Worm (Caenorhabditis elegans) whole organism, midembryonic: Measurements from ENCODE around the gene gcy-22.

ENCODE experiments used
- T22C8.4 ChIP-seq: fragments of 200-800 bp; sonication (Bioruptor generic); IDR thresholded peaks from 2 replicates; pipeline ENCODE4 v1.3.6; 2022; ENCODE audit warnings: missing genetic modification characterization, missing compliant biosample characterization
- cog-1 ChIP-seq: sonication (generic microtip); optimal IDR thresholded peaks from 2 replicates; lab custom pipeline; 2016; ENCODE audit warnings: missing genetic modification characterization, missing compliant biosample characterization
- flt-1 ChIP-seq: fragments of 200-800 bp; sonication (Bioruptor generic); IDR thresholded peaks from 2 replicates; pipeline ENCODE4 v1.3.6; 2022; ENCODE audit warnings: missing genetic modification characterization, missing compliant biosample characterization
- klf-2 ChIP-seq: fragments of 200-800 bp; sonication (Bioruptor generic); conservative IDR thresholded peaks from 2 replicates; pipeline ENCODE4 v1.3.6; 2022; ENCODE audit warnings: missing genetic modification reagents, missing genetic modification characterization, missing compliant biosample characterization
- med-1 ChIP-seq: sonication (generic microtip); optimal IDR thresholded peaks from 2 replicates; lab custom pipeline; 2017; ENCODE audit warnings: missing genetic modification characterization, mild to moderate bottlenecking, missing compliant biosample characterization, antibody characterized with exemption, missing genetic modification reagents; ENCODE audit not compliant: insufficient read depth
- ref-1 ChIP-seq: fragments of 200-800 bp; sonication (Bioruptor generic); conservative IDR thresholded peaks from 2 replicates; pipeline ENCODE4 v1.3.6; 2022; ENCODE audit warnings: missing genetic modification reagents, missing genetic modification characterization, missing compliant biosample characterization
- tab-1 ChIP-seq: fragments of 200-800 bp; sonication (Bioruptor generic); IDR thresholded peaks from 2 replicates; pipeline ENCODE4 v1.3.6; 2022; ENCODE audit warnings: missing genetic modification characterization, missing compliant biosample characterization
- ztf-23 ChIP-seq: fragments of 200-800 bp; sonication (Bioruptor generic); IDR thresholded peaks from 2 replicates; pipeline ENCODE4 v1.3.6; 2022; ENCODE audit warnings: missing genetic modification reagents, missing genetic modification characterization, missing compliant biosample characterization
- ztf-29 ChIP-seq: fragments of 200-800 bp; sonication (Bioruptor generic); IDR thresholded peaks from 2 replicates; pipeline ENCODE4 v1.3.6; 2022; ENCODE audit warnings: missing genetic modification reagents, missing genetic modification characterization, missing compliant biosample characterization

gcy-22 gene

ce11 chrV:20851847-20852386, 27.1 kb upstream of the gcy-22 start, which contains the start of gene ndua-1:
Gene ndua-1 (minus strand): TSS chrV:20851897.
- TF ChIP-seq T22C8.4 (GFP tag; lab: Robert Waterston, UW) (no peak), flt-1 (peak; percentile 65; the same call in 1 of the 2 replicates), med-1 (GFP tag; lab: Kevin White, UChicago) (peak; percentile 41), ztf-23 (peak; percentile 57; the same call in 1 of the 2 replicates), ref-1 (GFP tag; lab: Robert Waterston, UW) (no peak), cog-1 (tag; lab: Kevin White, UChicago) (no peak), ztf-29 (GFP tag; lab: Robert Waterston, UW) (no peak), klf-2 (GFP tag; lab: Robert Waterston, UW) (no peak), tab-1 (GFP tag; lab: Robert Waterston, UW) (peak; percentile 41; the same call in 1 of the 2 replicates)

ce11 chrV:20850580-20850979, 25.7 kb upstream of the gcy-22 start, which contains the start of gene clec-264:
Gene clec-264 (minus strand): TSS chrV:20850701.
- TF ChIP-seq tab-1 (GFP tag; lab: Robert Waterston, UW): no peak
- TF ChIP-seq cog-1 (tag; lab: Kevin White, UChicago): no peak
- TF ChIP-seq ztf-29 (GFP tag; lab: Robert Waterston, UW): no peak
- no peak for TF ChIP-seq ref-1 (GFP tag; lab: Robert Waterston, UW)
- TF ChIP-seq med-1 (GFP tag; lab: Kevin White, UChicago): no peak
- no peak for TF ChIP-seq klf-2 (GFP tag; lab: Robert Waterston, UW)
- TF ChIP-seq ztf-23: no peak
- TF ChIP-seq flt-1: no peak

ce11 chrV:20847743-20848229, 22.9 kb upstream of the gcy-22 start:
- TF ChIP-seq flt-1: no peak
- TF ChIP-seq klf-2 (GFP tag; lab: Robert Waterston, UW): no peak
- TF ChIP-seq ref-1 (GFP tag; lab: Robert Waterston, UW): no peak
- no peak for TF ChIP-seq ztf-29 (GFP tag; lab: Robert Waterston, UW)

ce11 chrV:20845524-20846208, 20.8 kb upstream of the gcy-22 start, which contains the start of the genes F31D4.2 and fkb-6:
Gene F31D4.2 (minus strand): TSS chrV:20845546.
Gene fkb-6 (plus strand): TSS chrV:20846158.
- TF ChIP-seq ref-1 (GFP tag; lab: Robert Waterston, UW) (no peak), cog-1 (tag; lab: Kevin White, UChicago) (peak; percentile 6), tab-1 (GFP tag; lab: Robert Waterston, UW) (no peak), med-1 (GFP tag; lab: Kevin White, UChicago) (no peak), ztf-29 (GFP tag; lab: Robert Waterston, UW) (no peak), flt-1 (no peak), T22C8.4 (GFP tag; lab: Robert Waterston, UW) (no peak)

- TF ChIP-seq ref-1 (GFP tag; lab: Robert Waterston, UW): no peak
- TF ChIP-seq flt-1: no peak
- TF ChIP-seq cog-1 (tag; lab: Kevin White, UChicago): no peak
- TF ChIP-seq tab-1 (GFP tag; lab: Robert Waterston, UW): no peak
- no peak for TF ChIP-seq med-1 (GFP tag; lab: Kevin White, UChicago)
- TF ChIP-seq T22C8.4 (GFP tag; lab: Robert Waterston, UW): no peak
- TF ChIP-seq ztf-23: no peak
- no peak for TF ChIP-seq ztf-29 (GFP tag; lab: Robert Waterston, UW)
- no peak for TF ChIP-seq klf-2 (GFP tag; lab: Robert Waterston, UW)
Measured at ce11 chrV:20841484-20841883, 16.6 kb upstream of the gcy-22 start.

- peak; percentile 76 for TF ChIP-seq ztf-23
- TF ChIP-seq klf-2 (GFP tag; lab: Robert Waterston, UW): 0 out of 2 replicates have a peak, but pooled peaks have one; percentile 34
- TF ChIP-seq flt-1: peak; percentile 69; the same call in 1 of the 2 replicates
Measured at ce11 chrV:20839307-20839909, 14.5 kb upstream of the gcy-22 start.

ce11 chrV:20838565-20838964, 13.7 kb upstream of the gcy-22 start, which contains the start of gene exos-7:
Gene exos-7 (plus strand): TSS chrV:20838865.
- no peak for TF ChIP-seq ref-1 (GFP tag; lab: Robert Waterston, UW)
- TF ChIP-seq tab-1 (GFP tag; lab: Robert Waterston, UW): no peak
- no peak for TF ChIP-seq cog-1 (tag; lab: Kevin White, UChicago)
- no peak for TF ChIP-seq T22C8.4 (GFP tag; lab: Robert Waterston, UW)
- no peak for TF ChIP-seq med-1 (GFP tag; lab: Kevin White, UChicago)
- no peak for TF ChIP-seq klf-2 (GFP tag; lab: Robert Waterston, UW)
- TF ChIP-seq ztf-23: no peak

- no peak for TF ChIP-seq ztf-23
- TF ChIP-seq ref-1 (GFP tag; lab: Robert Waterston, UW): no peak
- TF ChIP-seq klf-2 (GFP tag; lab: Robert Waterston, UW): no peak
- no peak for TF ChIP-seq cog-1 (tag; lab: Kevin White, UChicago)
- TF ChIP-seq T22C8.4 (GFP tag; lab: Robert Waterston, UW): no peak
- no peak for TF ChIP-seq ztf-29 (GFP tag; lab: Robert Waterston, UW)
- TF ChIP-seq med-1 (GFP tag; lab: Kevin White, UChicago): no peak
- TF ChIP-seq flt-1: no peak
- TF ChIP-seq tab-1 (GFP tag; lab: Robert Waterston, UW): no peak
Measured at ce11 chrV:20837765-20838164, 12.9 kb upstream of the gcy-22 start, which contains the start of gene mrps-12. Gene mrps-12 (plus strand): TSS chrV:20838080.

- peak; percentile 29; the same call in 1 of the 2 replicates for TF ChIP-seq flt-1
- no peak for TF ChIP-seq med-1 (GFP tag; lab: Kevin White, UChicago)
- peak; percentile 30 for TF ChIP-seq cog-1 (tag; lab: Kevin White, UChicago)
Measured at ce11 chrV:20832554-20832963, 7.7 kb upstream of the gcy-22 start.
